Fruit fly (Drosophila melanogaster) Kc167 (cell line): Measurements from ENCODE around the gene CG4360.

ENCODE experiments used
- Sin3A ChIP-seq: fragments of >200 bp; optimal IDR thresholded peaks from 2 replicates; lab custom pipeline; 2018; ENCODE audit warnings: missing external identifiers
- psq ChIP-seq: fragments of >200 bp; optimal IDR thresholded peaks from 2 replicates; lab custom pipeline; 2017; ENCODE audit warnings: missing external identifiers

dm6 chr3R:20310498-20310822, 17.3 kb downstream of the CG4360 start:
- TF ChIP-seq psq (lab: Kevin White, UChicago) (no peak), Sin3A (no peak)
